Fruit fly (Drosophila melanogaster) whole organism, adult: ENCODE results near the gene Cyp4d14.

Experiments used
- CG11617 ChIP-seq: fragments of 200-800 bp; sonication (Bioruptor generic); optimal IDR thresholded peaks from 2 replicates; lab custom pipeline; 2017; ENCODE audit warnings: mild to moderate bottlenecking, missing biosample characterization, missing genetic modification reagents, missing genetic modification characterization
- CG12768 ChIP-seq: fragments of 200-800 bp; sonication (Bioruptor generic); optimal IDR thresholded peaks from 2 replicates; lab custom pipeline; 2017; ENCODE audit warnings: missing biosample characterization, missing genetic modification characterization, mild to moderate bottlenecking, moderate library complexity, missing genetic modification reagents
- CG14711 ChIP-seq: fragments of 200-800 bp; sonication (Bioruptor generic); optimal IDR thresholded peaks from 2 replicates; lab custom pipeline; 2018; ENCODE audit warnings: missing biosample characterization, mild to moderate bottlenecking, missing genetic modification characterization, moderate library complexity
- CG33017 ChIP-seq: fragments of 200-800 bp; sonication (Bioruptor generic); optimal IDR thresholded peaks from 2 replicates; lab custom pipeline; 2018; ENCODE audit warnings: missing biosample characterization, mild to moderate bottlenecking, missing genetic modification characterization, moderate library complexity
- CG7045 ChIP-seq: fragments of 200-800 bp; sonication (Bioruptor generic); optimal IDR thresholded peaks from 2 replicates; lab custom pipeline; 2017; ENCODE audit warnings: missing biosample characterization, mild to moderate bottlenecking, missing genetic modification characterization
- CG7101 ChIP-seq: fragments of 200-800 bp; sonication (Bioruptor generic); optimal IDR thresholded peaks from 2 replicates; lab custom pipeline; 2018; ENCODE audit warnings: missing biosample characterization, mild to moderate bottlenecking, missing genetic modification characterization, moderate library complexity
- Hr96 ChIP-seq: fragments of 200-800 bp; sonication (Bioruptor generic); optimal IDR thresholded peaks from 2 replicates; lab custom pipeline; 2016; ENCODE audit warnings: missing biosample characterization, missing genetic modification characterization
- Mnt ChIP-seq: fragments of 200-800 bp; sonication (Bioruptor generic); optimal IDR thresholded peaks from 2 replicates; lab custom pipeline; 2016; ENCODE audit warnings: missing biosample characterization, mild to moderate bottlenecking, missing genetic modification characterization
- cic ChIP-seq: fragments of 200-800 bp; sonication (Bioruptor generic); optimal IDR thresholded peaks from 2 replicates; lab custom pipeline; 2017; ENCODE audit warnings: missing biosample characterization, mild to moderate bottlenecking, missing genetic modification characterization, moderate library complexity
- kay ChIP-seq: fragments of 200-800 bp; sonication (Bioruptor generic); peaks from one replicate; lab custom pipeline; 2016; ENCODE audit warnings: missing biosample characterization, missing genetic modification characterization, borderline replicate concordance
- ovo ChIP-seq: fragments of 200-800 bp; sonication (Bioruptor generic); optimal IDR thresholded peaks from 2 replicates; lab custom pipeline; 2016; ENCODE audit warnings: missing biosample characterization, missing genetic modification characterization
- toe ChIP-seq: fragments of 200-800 bp; sonication (Bioruptor generic); optimal IDR thresholded peaks from 2 replicates; lab custom pipeline; 2016; ENCODE audit warnings: missing biosample characterization, missing genetic modification characterization

DNA sequence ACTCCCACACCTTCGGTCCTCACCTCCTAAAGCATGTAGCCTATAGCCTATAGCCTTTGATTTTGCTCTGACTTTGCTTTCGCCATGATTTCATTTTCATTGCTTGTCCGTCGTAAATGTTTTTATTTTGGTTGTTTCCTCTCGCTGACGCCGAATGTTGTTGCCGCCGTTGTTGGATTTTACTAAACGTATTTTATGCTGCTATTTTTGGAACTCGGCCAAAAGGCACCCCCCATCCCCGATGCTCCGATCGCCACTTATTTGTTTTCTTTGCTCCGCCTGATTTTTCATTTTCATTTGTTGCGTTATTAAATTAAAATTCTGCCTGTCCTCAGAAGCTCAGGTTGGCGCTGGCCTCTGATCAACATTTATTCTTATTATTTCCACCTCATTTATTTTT, 44.1 kb upstream of the Cyp4d14 start:
- TF ChIP-seq CG7101 (tag; lab: Kevin White, UChicago) (no peak), kay (GFP tag; lab: Kevin White, UChicago) (no peak), ovo (GFP tag; lab: Kevin White, UChicago) (no peak), CG33017 (tag; lab: Kevin White, UChicago) (no peak), toe (GFP tag; lab: Kevin White, UChicago) (no peak), CG12768 (GFP tag; lab: Kevin White, UChicago) (no peak), CG14711 (tag; lab: Kevin White, UChicago) (no peak), CG7045 (GFP tag; lab: Kevin White, UChicago) (no peak), Mnt (GFP tag; lab: Kevin White, UChicago) (no peak), CG11617 (GFP tag; lab: Kevin White, UChicago) (no peak), cic (no peak), Hr96 (GFP tag; lab: Kevin White, UChicago) (no peak)
